Fruit fly (Drosophila melanogaster) ovary, adult (tissue): ENCODE results near the gene CG31229.
A peak's percentile ranks its signal among the peaks of the same experiment; 100 is the strongest.

Experiments used
- CG17801 ChIP-seq: fragments of 200-800 bp; optimal IDR thresholded peaks from 2 replicates; lab custom pipeline; 2019; ENCODE audit warnings: missing biosample characterization, mild to moderate bottlenecking, missing genetic modification characterization, moderate library complexity; ENCODE audit not compliant: partially characterized antibody

CG31229 gene

DNA sequence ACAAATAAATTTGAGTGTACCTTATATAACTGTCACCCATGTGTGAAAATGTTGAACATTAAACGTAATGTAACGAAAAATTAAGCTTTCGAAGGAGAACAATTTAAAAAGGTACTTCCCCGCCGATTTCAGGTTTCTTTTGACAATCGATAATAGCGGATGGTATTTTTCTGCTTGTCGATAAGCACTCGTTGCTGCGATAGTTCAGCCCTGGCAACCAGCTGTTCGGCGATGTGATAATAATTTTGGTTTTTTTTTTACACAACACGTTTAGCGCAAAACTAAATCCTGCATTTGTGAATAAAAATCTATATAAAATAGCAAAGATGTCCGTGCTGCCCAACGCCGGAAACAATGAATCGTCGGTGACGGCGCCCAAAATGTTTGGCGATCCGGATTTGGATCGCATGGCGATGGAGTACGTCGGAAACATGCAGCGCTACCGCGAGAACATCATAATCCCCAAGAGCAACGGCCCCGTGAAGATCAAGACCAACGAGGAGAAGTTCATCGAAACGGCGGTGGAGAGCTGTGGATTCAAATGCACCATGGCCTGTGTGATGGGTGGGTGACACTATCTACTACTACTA, at the start of gene CG31229:
Gene CG31229, plus strand, starts transcription at position 194 of the 590 bp plus-strand sequence.
- no peak for TF ChIP-seq CG17801 (GFP tag; lab: Kevin White, UChicago)

DNA sequence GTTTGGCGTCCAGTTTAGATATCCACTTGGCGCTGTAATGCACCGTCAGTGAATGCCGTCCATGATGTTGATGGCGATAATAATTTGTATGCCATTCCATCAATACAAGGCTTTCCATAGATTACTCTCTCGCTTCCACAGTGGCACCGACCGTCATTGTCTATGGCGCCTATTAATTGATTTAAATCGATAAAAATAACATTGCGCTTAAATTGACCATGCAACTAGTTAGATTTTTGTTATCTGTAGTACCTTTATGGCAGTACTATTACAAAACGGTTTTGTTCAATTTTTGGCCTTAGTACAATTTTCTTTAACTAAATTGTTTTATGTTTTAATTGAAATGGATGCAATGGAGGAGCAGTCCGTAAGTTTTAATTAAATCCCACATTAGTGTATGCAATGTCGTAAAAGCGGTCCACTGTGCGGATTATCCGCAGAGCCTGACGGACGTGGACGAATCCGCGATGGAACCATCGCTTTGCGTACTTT, 48.2 kb upstream of the CG31229 start:
- no peak for TF ChIP-seq CG17801 (GFP tag; lab: Kevin White, UChicago)

DNA sequence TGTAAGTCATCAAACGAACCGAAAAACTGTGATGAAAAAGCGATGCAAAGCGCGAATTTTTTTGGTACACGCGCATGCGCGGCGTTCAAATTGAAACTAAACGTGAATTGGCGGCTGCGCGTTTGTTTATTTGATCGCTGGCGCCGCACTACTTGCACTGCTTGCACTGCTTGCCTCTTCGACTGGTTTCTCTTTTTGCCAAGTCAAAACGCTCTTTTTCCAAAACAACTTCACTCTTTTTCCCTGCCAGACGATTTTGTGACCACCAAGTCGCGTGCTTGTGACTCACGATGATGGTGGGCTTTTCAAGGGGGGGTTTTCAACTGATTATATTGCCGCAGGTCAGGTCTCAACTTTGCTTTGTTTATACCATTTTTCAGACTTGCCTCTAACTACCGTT, 46.4 kb upstream of the CG31229 start, which contains the start of gene CG14304:
Gene CG14304, minus strand, starts transcription at position 98 of the 400 bp plus-strand sequence.
- no peak for TF ChIP-seq CG17801 (GFP tag; lab: Kevin White, UChicago)

DNA sequence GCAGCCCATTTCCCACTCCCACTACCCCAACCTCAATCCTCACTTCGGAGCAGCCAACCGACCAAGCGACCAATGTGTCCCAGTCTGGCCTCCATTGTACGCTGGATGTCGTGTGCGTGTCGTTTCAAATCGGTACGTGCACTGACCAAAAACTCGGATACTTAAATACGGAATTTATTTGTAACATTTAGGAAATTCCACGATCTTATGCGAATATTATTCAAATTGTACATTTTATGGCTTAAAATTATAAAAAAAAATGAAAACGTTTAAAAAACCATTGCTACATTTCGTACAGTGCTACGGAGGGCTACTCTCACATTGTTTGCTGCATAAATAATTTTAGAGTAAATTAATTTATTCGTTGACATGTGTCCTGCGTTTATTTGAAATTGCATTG, 43.1 kb upstream of the CG31229 start:
- TF ChIP-seq CG17801 (GFP tag; lab: Kevin White, UChicago): no peak

DNA sequence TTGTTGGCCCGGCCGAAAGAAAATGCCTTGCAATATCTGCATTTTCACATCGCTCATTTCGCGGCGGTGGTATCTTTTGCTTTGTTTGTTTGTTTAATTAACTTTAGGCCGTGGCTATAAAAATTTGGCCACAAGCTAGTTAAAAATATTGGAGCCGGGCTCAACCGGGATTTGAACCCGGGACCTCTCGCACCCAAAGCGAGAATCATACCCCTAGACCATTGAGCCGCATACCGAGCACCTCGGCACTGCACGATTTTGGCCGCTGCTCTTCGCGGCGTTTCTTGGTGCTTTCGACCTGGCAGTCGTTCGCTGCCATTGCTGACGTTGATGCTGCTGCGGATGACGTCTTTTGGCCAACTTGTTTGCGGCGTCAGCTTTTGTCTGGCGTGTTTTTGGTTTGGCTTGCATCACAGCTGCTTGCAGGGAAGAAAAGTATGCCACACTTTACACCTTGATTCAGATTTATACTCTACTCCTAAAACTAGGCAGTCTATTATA, 39.3 kb upstream of the CG31229 start:
- no peak for TF ChIP-seq CG17801 (GFP tag; lab: Kevin White, UChicago)

DNA sequence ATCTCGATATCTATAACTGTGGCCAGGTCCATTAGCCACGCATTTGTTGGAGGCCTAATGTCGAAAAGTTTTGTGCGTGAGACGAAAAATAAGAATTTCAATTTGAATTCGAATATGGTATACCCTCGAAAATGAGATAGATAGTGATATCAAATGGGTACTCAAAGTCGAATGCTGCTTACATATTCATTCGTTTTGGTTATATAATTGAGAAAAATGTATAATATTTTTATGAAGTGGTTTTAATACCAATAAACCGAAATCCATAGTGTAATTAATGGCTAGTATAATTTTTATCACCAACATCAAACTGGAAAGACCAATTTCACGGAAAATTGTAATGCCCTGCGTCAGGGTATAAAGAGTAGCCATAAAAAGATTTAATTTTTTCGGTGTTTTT, 34.6 kb upstream of the CG31229 start:
- no peak for TF ChIP-seq CG17801 (GFP tag; lab: Kevin White, UChicago)

DNA sequence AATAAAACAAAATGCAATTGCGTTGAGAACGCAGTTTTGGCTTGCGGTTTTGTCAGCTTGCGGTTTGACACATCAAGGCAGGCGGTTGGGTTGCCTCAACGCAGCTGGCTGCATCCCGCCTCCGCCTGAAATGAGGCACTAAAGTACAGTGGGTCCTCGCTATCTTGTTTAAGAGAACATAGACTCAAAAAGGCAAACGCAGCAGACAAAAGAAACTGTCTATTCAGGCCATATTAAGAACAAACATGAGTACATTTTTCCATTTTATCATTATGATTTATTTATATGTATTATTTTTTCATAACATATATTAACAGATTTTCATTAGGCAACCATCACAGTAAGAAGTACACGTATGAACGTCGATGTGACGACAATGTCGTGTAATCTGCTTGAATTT, 28.0 kb upstream of the CG31229 start:
- peak; percentile 16 for TF ChIP-seq CG17801 (GFP tag; lab: Kevin White, UChicago)

DNA sequence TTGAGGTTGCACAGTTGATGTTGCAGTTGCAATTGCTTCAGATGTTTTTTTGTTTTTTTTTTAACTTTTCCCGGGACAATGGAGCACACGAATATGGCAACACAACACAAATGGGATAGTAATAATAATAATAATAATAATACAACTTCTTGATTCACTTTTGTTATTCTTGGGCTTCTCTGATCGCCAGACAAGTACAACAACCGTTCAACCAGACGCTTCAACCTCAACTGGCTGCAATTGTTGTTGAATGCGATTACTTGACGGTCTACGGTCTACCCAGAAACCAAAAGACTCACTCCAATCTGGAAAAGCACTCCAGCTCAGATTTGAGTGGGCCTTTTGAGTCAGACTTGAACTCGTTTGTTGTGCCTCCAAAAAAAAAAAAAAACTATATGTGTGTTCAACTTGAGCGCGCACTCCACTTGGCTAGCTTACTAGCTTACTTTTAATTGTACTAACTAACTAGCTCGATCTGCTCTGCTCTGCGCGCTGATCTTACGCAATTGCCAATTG, 26.4 kb upstream of the CG31229 start, which contains the start of gene CG14301:
Gene CG14301, minus strand, starts transcription at position 216 of the 516 bp plus-strand sequence.
- no peak for TF ChIP-seq CG17801 (GFP tag; lab: Kevin White, UChicago)

DNA sequence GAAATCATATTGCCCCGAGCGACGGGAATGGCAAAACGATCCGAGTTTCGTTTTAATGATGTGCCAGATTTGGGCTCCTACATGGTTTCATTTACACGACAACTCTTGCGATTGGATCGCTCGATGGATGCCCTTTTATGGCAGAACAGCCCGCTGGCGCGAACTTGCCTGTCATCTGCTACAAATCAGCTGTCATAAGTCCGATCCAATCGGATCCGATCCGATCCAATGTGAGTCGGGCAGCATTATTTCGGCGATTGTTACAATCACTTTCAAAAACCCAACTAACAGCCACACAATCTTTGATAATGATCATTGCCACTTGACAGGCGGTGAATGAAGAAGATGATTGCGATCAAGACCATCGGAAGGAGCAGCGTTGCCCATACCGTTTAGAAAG, 24.0 kb upstream of the CG31229 start:
- TF ChIP-seq CG17801 (GFP tag; lab: Kevin White, UChicago): no peak

DNA sequence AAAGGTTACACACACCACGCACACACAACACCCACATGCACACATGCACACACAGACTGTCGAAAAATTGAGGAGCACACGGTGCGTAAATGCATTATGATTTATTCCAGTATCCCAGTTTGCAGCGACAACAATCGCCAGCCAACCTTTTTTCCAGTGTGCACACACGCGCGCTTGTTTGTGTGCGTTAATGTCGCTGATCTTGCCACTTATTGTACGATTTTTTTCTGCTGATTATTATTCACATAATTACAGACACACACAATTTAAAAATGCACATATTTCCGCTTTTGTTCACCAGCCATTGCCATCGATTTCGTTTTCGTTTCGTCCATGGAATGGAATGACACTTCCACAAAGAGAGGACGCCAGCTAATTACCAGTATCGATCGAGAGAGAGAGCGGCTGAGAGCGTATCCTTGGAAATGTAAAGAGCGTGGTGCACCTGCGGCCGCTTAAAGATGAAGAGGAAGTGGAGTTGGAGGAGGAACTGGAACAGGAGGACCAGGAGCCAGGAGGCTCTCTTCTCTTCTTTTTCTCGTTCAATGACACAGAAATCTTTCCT, 9.2 kb upstream of the CG31229 start:
- TF ChIP-seq CG17801 (GFP tag; lab: Kevin White, UChicago): no peak

DNA sequence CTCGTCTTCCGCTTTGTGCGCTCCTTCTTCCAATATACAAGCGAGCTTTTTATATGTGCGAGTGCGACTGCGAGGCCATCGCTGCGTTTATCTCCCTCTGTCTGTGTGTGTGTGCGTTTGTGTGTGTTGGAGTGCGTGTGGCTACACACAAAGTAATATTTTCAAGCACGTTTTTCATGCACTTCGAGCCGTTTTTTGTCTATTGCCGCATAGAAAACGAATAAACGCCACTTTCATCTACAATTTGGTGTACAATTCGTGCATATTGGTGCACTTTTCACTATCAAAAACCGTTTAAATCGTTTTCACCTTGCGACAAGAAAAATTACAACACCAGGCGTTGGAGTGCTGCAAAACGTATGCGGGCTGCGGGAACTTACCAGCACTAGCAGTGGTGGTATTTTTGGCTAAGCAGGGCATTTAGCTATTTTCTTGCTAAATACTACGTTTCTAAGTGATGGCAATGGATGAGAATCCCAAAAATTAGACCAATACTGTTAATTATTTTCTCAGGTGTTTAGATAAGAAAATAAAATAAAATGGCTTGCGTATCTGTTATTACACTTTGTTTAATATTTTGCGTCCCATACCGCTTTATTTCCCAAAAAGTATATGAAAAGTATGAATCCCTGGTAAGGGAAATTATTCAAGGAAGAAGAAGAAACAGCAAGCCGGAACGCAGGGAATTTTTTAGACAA, 8.6 kb upstream of the CG31229 start, which contains the start of the genes CG31224 and CstF64:
Gene CG31224, minus strand, starts transcription at position 365 of the 698 bp plus-strand sequence.
Gene CstF64, plus strand, starts transcription at position 674 of the 698 bp plus-strand sequence.
- peak; percentile 65 for TF ChIP-seq CG17801 (GFP tag; lab: Kevin White, UChicago)

DNA sequence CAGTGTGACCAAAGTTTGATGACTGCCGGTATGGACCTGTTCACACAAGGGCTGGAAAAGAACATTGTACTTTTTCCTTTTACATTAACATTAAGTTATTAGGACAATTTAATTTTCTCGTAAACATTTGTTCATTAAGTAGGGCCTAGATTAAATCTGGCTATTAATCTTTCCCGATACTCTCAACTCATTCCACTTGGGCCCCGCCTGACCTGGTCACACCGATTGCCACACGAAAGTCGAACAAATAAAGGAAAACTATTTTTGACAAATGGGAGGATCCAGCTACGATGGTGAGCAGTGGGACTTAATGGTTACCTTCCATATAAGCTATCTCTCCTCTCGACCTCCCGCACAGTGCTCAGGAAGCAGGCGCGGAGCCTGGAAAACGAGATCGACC, 4.1 kb upstream of the CG31229 start, which contains the start of the genes Cpsf73 and Gos28:
Gene Cpsf73, minus strand, starts transcription at position 28 of the 400 bp plus-strand sequence.
Gene Gos28, plus strand, starts transcription at position 214 of the 400 bp plus-strand sequence.
- peak; percentile 36 for TF ChIP-seq CG17801 (GFP tag; lab: Kevin White, UChicago)

DNA sequence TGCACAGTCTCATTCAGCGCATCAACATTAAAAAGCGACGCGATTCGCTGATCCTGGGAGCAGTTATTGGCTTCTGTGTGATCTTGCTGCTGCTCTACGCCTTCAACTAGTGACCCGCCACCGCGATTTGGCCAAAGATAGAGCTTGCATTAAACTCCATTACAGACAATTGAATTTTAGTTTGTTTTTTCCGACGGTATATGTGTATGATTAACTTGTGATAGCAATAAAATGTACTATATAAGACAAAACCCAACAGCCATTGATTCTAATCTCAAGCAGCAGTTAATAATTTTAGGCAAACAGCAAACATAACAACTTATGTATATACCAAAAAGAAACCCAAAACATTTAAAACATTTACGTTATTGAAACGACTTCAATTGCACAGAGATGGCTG, 2.6 kb upstream of the CG31229 start, which contains the start of gene CG31231:
Gene CG31231, plus strand, starts transcription at position 301 of the 400 bp plus-strand sequence.
- TF ChIP-seq CG17801 (GFP tag; lab: Kevin White, UChicago): no peak

DNA sequence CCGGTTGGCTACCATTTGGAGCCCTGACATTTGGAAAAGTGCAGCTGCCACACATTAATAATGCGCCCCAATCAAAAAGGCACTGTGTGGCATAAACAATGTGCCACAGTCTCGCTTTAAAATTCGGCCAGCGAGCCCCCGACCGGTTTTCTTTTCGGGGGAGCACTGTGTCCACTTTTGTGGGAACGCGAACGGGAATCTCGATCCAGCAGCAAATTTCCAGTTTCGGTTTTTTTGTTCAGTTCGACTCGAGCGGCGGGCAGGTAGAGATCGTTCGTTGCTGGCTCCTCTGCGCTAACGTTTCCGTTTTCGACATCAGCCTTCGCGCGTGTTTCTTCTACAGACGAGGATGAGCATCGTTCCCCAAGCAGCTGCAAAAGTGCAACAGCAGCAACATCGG, 1.5 kb downstream of the CG31229 start, which contains the start of gene CG7702:
Gene CG7702, plus strand, starts transcription at position 239 of the 400 bp plus-strand sequence.
- no peak for TF ChIP-seq CG17801 (GFP tag; lab: Kevin White, UChicago)
